Fruit fly (Drosophila melanogaster) whole organism, prepupa: ENCODE measurements around the gene sbr.

ENCODE experiments used
- CG9139 ChIP-seq: fragments of 200-800 bp; sonication (Bioruptor generic); optimal IDR thresholded peaks from 3 replicates; lab custom pipeline; 2017; ENCODE audit warnings: missing biosample characterization, mild to moderate bottlenecking, missing genetic modification characterization
- Eip75B ChIP-seq: fragments of 200-800 bp; sonication (Bioruptor generic); optimal IDR thresholded peaks from 3 replicates; lab custom pipeline; 2016; ENCODE audit warnings: missing biosample characterization, missing genetic modification characterization
- Hr38 ChIP-seq: sonication (Bioruptor generic); optimal IDR thresholded peaks from 2 replicates; lab custom pipeline; 2016; ENCODE audit warnings: missing biosample characterization, missing genetic modification characterization
- Met ChIP-seq: fragments of 200-800 bp; sonication (Bioruptor generic); optimal IDR thresholded peaks from 3 replicates; lab custom pipeline; 2016; ENCODE audit warnings: missing biosample characterization, missing genetic modification characterization
- Sox102F ChIP-seq: fragments of 200-800 bp; sonication (Bioruptor generic); optimal IDR thresholded peaks from 2 replicates; lab custom pipeline; 2016; ENCODE audit warnings: missing biosample characterization, mild to moderate bottlenecking, missing genetic modification characterization
- acj6 ChIP-seq: fragments of 200-800 bp; sonication (Bioruptor generic); optimal IDR thresholded peaks from 3 replicates; lab custom pipeline; 2016; ENCODE audit warnings: missing biosample characterization, missing genetic modification characterization
- lz ChIP-seq: fragments of 200-800 bp; sonication (Bioruptor generic); optimal IDR thresholded peaks from 3 replicates; lab custom pipeline; 2016; ENCODE audit warnings: missing biosample characterization, missing genetic modification characterization
- pdm3 ChIP-seq: fragments of 200-800 bp; sonication (Bioruptor generic); optimal IDR thresholded peaks from 3 replicates; lab custom pipeline; 2016; ENCODE audit warnings: missing biosample characterization, missing genetic modification characterization

DNA sequence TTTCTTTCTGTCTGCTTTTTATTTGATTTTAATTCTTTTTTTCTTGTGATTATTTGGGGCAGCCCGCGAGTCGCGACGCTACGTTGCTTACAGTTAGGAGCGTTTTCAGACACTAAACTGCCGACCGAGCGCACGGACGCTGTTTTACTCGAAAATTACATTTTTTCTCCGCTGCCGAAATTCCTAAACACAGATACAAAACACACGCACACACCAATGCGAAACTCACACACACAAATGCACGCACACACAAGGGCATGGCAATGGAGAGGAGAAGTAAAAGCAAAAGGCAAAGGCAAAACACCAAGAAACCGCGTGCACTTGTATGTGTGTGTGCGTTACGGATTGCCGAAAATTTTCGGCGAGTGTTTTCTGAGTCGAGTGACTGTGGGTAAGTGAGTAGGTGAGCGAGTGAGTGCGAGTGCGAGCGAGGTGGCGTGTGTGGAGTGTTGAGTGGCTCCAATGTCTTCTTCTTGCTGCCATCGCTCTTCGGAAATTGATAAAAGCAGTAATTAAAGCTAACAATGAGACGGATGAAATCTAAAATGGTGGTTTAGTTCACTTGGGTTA, 31.3 kb downstream of the sbr start:
- no peak for TF ChIP-seq Met (GFP tag; lab: Kevin White, UChicago)
- no peak for TF ChIP-seq lz (GFP tag; lab: Kevin White, UChicago)
- TF ChIP-seq CG9139 (GFP tag; lab: Kevin White, UChicago), result no peak
- TF ChIP-seq Sox102F (GFP tag; lab: Kevin White, UChicago), result no peak
- TF ChIP-seq Hr38 (GFP tag; lab: Kevin White, UChicago), result no peak
- TF ChIP-seq pdm3, result no peak
- TF ChIP-seq Eip75B, result no peak
- no peak for TF ChIP-seq acj6 (GFP tag; lab: Kevin White, UChicago)
